Fruit fly (Drosophila melanogaster) whole organism, embryonic: ENCODE data around the gene Suv3.
A peak's percentile ranks its signal among the peaks of the same experiment; 100 is the strongest.

Source experiments
- B-H1 ChIP-seq: fragments of 200-800 bp; sonication (Bioruptor generic); IDR thresholded peaks from 3 replicates; pipeline ENCODE4 v1.3.6; 2022; ENCODE audit warnings: missing biosample characterization, missing genetic modification characterization
- B-H2 ChIP-seq: fragments of 200-800 bp; sonication (Bioruptor generic); optimal IDR thresholded peaks from 2 replicates; lab custom pipeline; 2018; ENCODE audit warnings: missing biosample characterization, mild to moderate bottlenecking, missing genetic modification characterization
- CG11085 ChIP-seq: fragments of 200-800 bp; sonication (Bioruptor generic); IDR thresholded peaks from 2 replicates; pipeline ENCODE4 v1.3.6; 2022; ENCODE audit warnings: missing biosample characterization, missing genetic modification characterization
- CG12071 ChIP-seq: fragments of 200-800 bp; sonication (Bioruptor generic); optimal IDR thresholded peaks from 3 replicates; lab custom pipeline; 2018; ENCODE audit warnings: missing biosample characterization, mild to moderate bottlenecking, missing genetic modification characterization
- CG13624 ChIP-seq: fragments of 200-800 bp; sonication (Bioruptor generic); optimal IDR thresholded peaks from 2 replicates; lab custom pipeline; 2016; ENCODE audit warnings: missing biosample characterization, missing genetic modification characterization
- CG13775 ChIP-seq: fragments of 200-800 bp; sonication (Bioruptor generic); optimal IDR thresholded peaks from 3 replicates; lab custom pipeline; 2017; ENCODE audit warnings: missing biosample characterization, mild to moderate bottlenecking, missing genetic modification characterization
- CG1603 ChIP-seq: fragments of 200-800 bp; sonication (Bioruptor generic); optimal IDR thresholded peaks from 2 replicates; lab custom pipeline; 2019; ENCODE audit warnings: missing biosample characterization, mild to moderate bottlenecking, missing genetic modification characterization, moderate library complexity
- CG16815 ChIP-seq: fragments of 200-800 bp; sonication (Bioruptor generic); optimal IDR thresholded peaks from 3 replicates; lab custom pipeline; 2017; ENCODE audit warnings: missing biosample characterization, mild to moderate bottlenecking, missing genetic modification characterization
- CG16863 ChIP-seq: fragments of 200-800 bp; sonication (Bioruptor generic); optimal IDR thresholded peaks from 3 replicates; lab custom pipeline; 2016; ENCODE audit warnings: missing biosample characterization, missing genetic modification characterization
- CG17359 ChIP-seq: fragments of 200-800 bp; sonication (Bioruptor generic); optimal IDR thresholded peaks from 3 replicates; lab custom pipeline; 2018; ENCODE audit warnings: missing biosample characterization, mild to moderate bottlenecking, missing genetic modification characterization, moderate library complexity
- CG17385 ChIP-seq: fragments of 200-800 bp; sonication (Bioruptor generic); optimal IDR thresholded peaks from 3 replicates; lab custom pipeline; 2018; ENCODE audit warnings: missing biosample characterization, mild to moderate bottlenecking, missing genetic modification characterization
- CG18599 ChIP-seq: fragments of 200-800 bp; sonication (Bioruptor generic); optimal IDR thresholded peaks from 3 replicates; lab custom pipeline; 2017; ENCODE audit warnings: missing biosample characterization, missing genetic modification characterization, mild to moderate bottlenecking, moderate library complexity, missing genetic modification reagents
- CG32532 ChIP-seq: fragments of 200-800 bp; sonication (Bioruptor generic); IDR thresholded peaks from 2 replicates; pipeline ENCODE4 v1.3.6; 2022; ENCODE audit warnings: missing biosample characterization, missing genetic modification characterization
- CG32772 ChIP-seq: fragments of 200-800 bp; sonication (Bioruptor generic); IDR thresholded peaks from 2 replicates; pipeline ENCODE4 v1.3.6; 2022; ENCODE audit warnings: missing biosample characterization, missing genetic modification characterization
- CG33213 ChIP-seq: fragments of 200-800 bp; sonication (Bioruptor generic); optimal IDR thresholded peaks from 3 replicates; lab custom pipeline; 2016; ENCODE audit warnings: missing biosample characterization, missing genetic modification characterization
- CG4360 ChIP-seq: fragments of 200-800 bp; sonication (Bioruptor generic); IDR thresholded peaks from 2 replicates; pipeline ENCODE4 v1.3.6; 2022; ENCODE audit warnings: missing biosample characterization, missing genetic modification characterization
- CG6254 ChIP-seq: fragments of 200-800 bp; sonication (Bioruptor generic); optimal IDR thresholded peaks from 3 replicates; lab custom pipeline; 2017; ENCODE audit warnings: mild to moderate bottlenecking, missing biosample characterization, missing genetic modification reagents, missing genetic modification characterization
- CG7372 ChIP-seq: fragments of 200-800 bp; sonication (Bioruptor generic); IDR thresholded peaks from 2 replicates; pipeline ENCODE4 v1.3.6; 2022; ENCODE audit warnings: missing biosample characterization, missing genetic modification characterization
- CG7928 ChIP-seq: fragments of 200-800 bp; sonication (Bioruptor generic); optimal IDR thresholded peaks from 2 replicates; lab custom pipeline; 2017; ENCODE audit warnings: missing biosample characterization, mild to moderate bottlenecking, missing genetic modification characterization
- CG8478 ChIP-seq: fragments of >200 bp; optimal IDR thresholded peaks from 2 replicates; lab custom pipeline; 2018
- Camta ChIP-seq: fragments of 200-800 bp; sonication (Bioruptor generic); optimal IDR thresholded peaks from 2 replicates; lab custom pipeline; 2016; ENCODE audit warnings: missing biosample characterization, missing genetic modification characterization
- Dip3 ChIP-seq: fragments of 200-800 bp; sonication (Bioruptor generic); optimal IDR thresholded peaks from 3 replicates; lab custom pipeline; 2016; ENCODE audit warnings: missing biosample characterization, missing genetic modification characterization
- Doc3 ChIP-seq: fragments of 200-800 bp; sonication (Bioruptor generic); IDR thresholded peaks from 3 replicates; pipeline ENCODE4 v1.3.6; 2022; ENCODE audit warnings: missing biosample characterization, missing genetic modification characterization; ENCODE audit not compliant: partially characterized antibody
- E2f2 ChIP-seq: fragments of 200-800 bp; sonication (Bioruptor generic); IDR thresholded peaks from 2 replicates; pipeline ENCODE4 v1.3.6; 2022; ENCODE audit warnings: missing biosample characterization, missing genetic modification characterization
- Ets97D ChIP-seq: fragments of 200-800 bp; sonication (Bioruptor generic); optimal IDR thresholded peaks from 3 replicates; lab custom pipeline; 2016; ENCODE audit warnings: missing biosample characterization, missing genetic modification characterization
- HLHmδ ChIP-seq: fragments of 200-800 bp; sonication (Bioruptor generic); optimal IDR thresholded peaks from 2 replicates; lab custom pipeline; 2018; ENCODE audit warnings: missing biosample characterization, mild to moderate bottlenecking, missing genetic modification characterization, moderate library complexity
- Hsf ChIP-seq: fragments of 200-800 bp; sonication (Bioruptor generic); optimal IDR thresholded peaks from 3 replicates; lab custom pipeline; 2016; ENCODE audit warnings: missing biosample characterization, missing genetic modification characterization
- NK7.1 ChIP-seq: fragments of 200-800 bp; sonication (Bioruptor generic); optimal IDR thresholded peaks from 3 replicates; lab custom pipeline; 2016; ENCODE audit warnings: missing biosample characterization, missing genetic modification characterization
- Oaz ChIP-seq: fragments of 200-800 bp; sonication (Bioruptor generic); IDR thresholded peaks from 2 replicates; pipeline ENCODE4 v1.3.6; 2022; ENCODE audit warnings: missing biosample characterization, missing genetic modification characterization
- PHDP ChIP-seq: fragments of 200-800 bp; sonication (Bioruptor generic); optimal IDR thresholded peaks from 3 replicates; lab custom pipeline; 2018; ENCODE audit warnings: missing biosample characterization, mild to moderate bottlenecking, missing genetic modification characterization, moderate library complexity
- Pdp1 ChIP-seq, 2 experiments: fragments of 200-800 bp; sonication (Bioruptor generic); optimal IDR thresholded peaks; 3 replicates each; lab custom pipeline; 2016; ENCODE audit warnings: missing biosample characterization in 2 of 2, missing genetic modification characterization in 2 of 2, mild to moderate bottlenecking in 1 of 2, moderate library complexity in 1 of 2
- Rx ChIP-seq: fragments of 200-800 bp; sonication (Bioruptor generic); IDR thresholded peaks from 2 replicates; pipeline ENCODE4 v1.3.6; 2022; ENCODE audit warnings: missing biosample characterization, missing genetic modification characterization
- Tbp ChIP-seq: fragments of >200 bp; optimal IDR thresholded peaks from 2 replicates; lab custom pipeline; 2018; ENCODE audit warnings: missing biosample characterization, missing genetic modification characterization
- bbx ChIP-seq: fragments of 200-800 bp; sonication (Bioruptor generic); IDR thresholded peaks from 2 replicates; pipeline ENCODE4 v1.3.6; 2022; ENCODE audit warnings: missing biosample characterization, missing genetic modification characterization; ENCODE audit not compliant: partially characterized antibody
- crp ChIP-seq, 2 experiments: fragments of 200-800 bp; sonication (Bioruptor generic); optimal IDR thresholded peaks; 2 replicates in 1 of 2; 3 replicates in 1 of 2; lab custom pipeline; 2017; ENCODE audit warnings: missing biosample characterization in 2 of 2, missing genetic modification characterization in 2 of 2, mild to moderate bottlenecking in 1 of 2, moderate library complexity in 1 of 2
- ems ChIP-seq: fragments of 200-800 bp; sonication (Bioruptor generic); optimal IDR thresholded peaks from 3 replicates; lab custom pipeline; 2016; ENCODE audit warnings: missing biosample characterization, missing genetic modification characterization
- eve ChIP-seq, 2 experiments: fragments of >200 bp; optimal IDR thresholded peaks; 2 replicates each; lab custom pipeline; 2017; ENCODE audit warnings: missing biosample characterization in 2 of 2, missing genetic modification characterization in 2 of 2
- ewg ChIP-seq: fragments of 200-800 bp; sonication (Bioruptor generic); optimal IDR thresholded peaks from 3 replicates; lab custom pipeline; 2017; ENCODE audit warnings: mild to moderate bottlenecking, missing biosample characterization, missing genetic modification reagents, missing genetic modification characterization
- gfzf ChIP-seq: fragments of 200-800 bp; sonication (Bioruptor generic); optimal IDR thresholded peaks from 2 replicates; lab custom pipeline; 2016; ENCODE audit warnings: missing biosample characterization, mild to moderate bottlenecking, missing genetic modification characterization, moderate library complexity
- insv ChIP-seq, 2 experiments: fragments of 200-800 bp; sonication (Bioruptor generic); optimal IDR thresholded peaks; 3 replicates each; lab custom pipeline; 2016 to 2018; ENCODE audit warnings: missing biosample characterization in 2 of 2, missing genetic modification characterization in 2 of 2
- klu ChIP-seq: fragments of 200-800 bp; sonication (Bioruptor generic); IDR thresholded peaks from 2 replicates; pipeline ENCODE4 v1.3.6; 2022; ENCODE audit warnings: missing biosample characterization, missing genetic modification characterization
- mirr ChIP-seq: fragments of 200-800 bp; sonication (Bioruptor generic); optimal IDR thresholded peaks from 3 replicates; lab custom pipeline; 2018; ENCODE audit warnings: missing biosample characterization, mild to moderate bottlenecking, missing genetic modification characterization
- nom ChIP-seq: fragments of 200-800 bp; sonication (Bioruptor generic); optimal IDR thresholded peaks from 2 replicates; lab custom pipeline; 2017; ENCODE audit warnings: missing biosample characterization, missing genetic modification characterization, mild to moderate bottlenecking, moderate library complexity, missing genetic modification reagents
- otp ChIP-seq: fragments of 200-800 bp; sonication (Bioruptor generic); IDR thresholded peaks from 3 replicates; pipeline ENCODE4, ENCODE4 v1.3.6; 2022; ENCODE audit warnings: missing biosample characterization, missing genetic modification characterization
- pb ChIP-seq: fragments of 200-800 bp; sonication (Bioruptor generic); optimal IDR thresholded peaks from 3 replicates; lab custom pipeline; 2016; ENCODE audit warnings: missing biosample characterization, missing genetic modification characterization
- so ChIP-seq: fragments of 200-800 bp; sonication (Bioruptor generic); IDR thresholded peaks from 3 replicates; pipeline ENCODE4 v1.3.6; 2022; ENCODE audit warnings: missing biosample characterization, missing genetic modification characterization
- tio ChIP-seq: fragments of 200-800 bp; sonication (Bioruptor generic); optimal IDR thresholded peaks from 2 replicates; lab custom pipeline; 2017; ENCODE audit warnings: missing biosample characterization, missing genetic modification characterization, inconsistent platforms
- tna ChIP-seq: fragments of 200-800 bp; sonication (Bioruptor generic); IDR thresholded peaks from 2 replicates; pipeline ENCODE4 v1.3.6; 2022; ENCODE audit warnings: missing biosample characterization, missing genetic modification characterization; ENCODE audit not compliant: partially characterized antibody
- wek ChIP-seq: fragments of 200-800 bp; sonication (Bioruptor generic); optimal IDR thresholded peaks from 3 replicates; lab custom pipeline; 2018; ENCODE audit warnings: missing biosample characterization, mild to moderate bottlenecking, missing genetic modification characterization, moderate library complexity
- z ChIP-seq: fragments of 200-800 bp; sonication (Bioruptor generic); IDR thresholded peaks from 3 replicates; pipeline ENCODE4 v1.3.6; 2022; ENCODE audit warnings: missing biosample characterization, missing genetic modification characterization

Gene Suv3

DNA sequence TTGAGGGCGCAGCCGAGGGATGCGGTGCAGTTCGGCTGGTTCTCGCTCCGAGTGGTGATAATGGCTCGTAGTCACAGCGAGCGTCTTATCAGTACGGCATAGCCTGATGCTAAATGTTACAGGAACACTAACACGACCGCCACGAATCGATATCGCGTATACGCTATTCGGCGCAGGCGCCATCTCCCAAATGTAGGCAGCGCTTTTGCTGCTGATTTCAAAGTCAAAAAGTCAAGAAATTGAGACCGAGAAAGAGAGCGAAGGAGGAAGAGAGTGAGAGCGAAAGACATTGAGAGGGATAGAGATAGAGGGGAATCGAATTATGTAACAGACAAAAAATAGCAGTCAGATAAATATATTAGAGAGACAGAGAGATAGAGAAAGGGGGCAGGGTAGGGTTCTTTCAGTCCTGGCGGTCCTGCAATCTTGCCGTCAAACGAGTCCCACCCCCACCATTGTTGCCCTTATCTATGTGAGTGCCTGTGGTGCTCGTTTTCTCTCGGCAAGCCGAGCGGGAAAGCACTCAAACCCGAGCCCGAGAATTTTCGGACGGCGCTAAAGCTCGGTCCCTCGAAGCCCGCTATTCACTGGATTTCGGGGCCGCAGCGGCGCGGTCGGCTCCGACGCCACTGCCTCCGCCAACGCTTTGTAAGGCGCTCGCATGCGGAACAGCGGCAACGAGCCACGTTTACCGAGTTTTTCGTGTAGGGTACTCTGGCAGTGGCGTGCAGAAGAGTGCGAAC is 30.1 kb upstream of the Suv3 start (continued):
- no peak for TF ChIP-seq klu (GFP tag; lab: Robert Waterston, UW)
- TF ChIP-seq pb (GFP tag; lab: Kevin White, UChicago) = no peak
- 0 out of 2 replicates have a peak, but pooled peaks have one; percentile 13 for TF ChIP-seq E2f2 (GFP tag; lab: Robert Waterston, UW)
- no peak for TF ChIP-seq crp (GFP tag; optimal IDR thresholded peaks at IDR 0.05; lab: Kevin White, UChicago)
- no peak for TF ChIP-seq CG12071 (GFP tag; lab: Kevin White, UChicago)
- TF ChIP-seq z (GFP tag; lab: Robert Waterston, UW) = peak; percentile 86
- no peak for TF ChIP-seq CG32532
- TF ChIP-seq CG7928 (GFP tag; lab: Kevin White, UChicago) = no peak
- no peak for TF ChIP-seq Ets97D (GFP tag; lab: Kevin White, UChicago)
- no peak for TF ChIP-seq CG8478
- TF ChIP-seq otp (GFP tag; lab: Robert Waterston, UW) = no peak
- TF ChIP-seq Tbp (GFP tag; lab: Kevin White, UChicago) = no peak
- no peak for TF ChIP-seq CG33213 (GFP tag; lab: Kevin White, UChicago)
- TF ChIP-seq B-H2 (GFP tag; lab: Kevin White, UChicago) = no peak
- TF ChIP-seq CG16815 (GFP tag; lab: Kevin White, UChicago) = no peak
- no peak for TF ChIP-seq insv (GFP tag; optimal IDR thresholded peaks at IDR 0.05; lab: Kevin White, UChicago)
- TF ChIP-seq CG7372 (GFP tag; lab: Robert Waterston, UW) = 0 out of 2 replicates have a peak, but pooled peaks have one; percentile 23
- peak; percentile 46 for TF ChIP-seq ewg
- TF ChIP-seq CG17385 = no peak
- 0 out of 3 replicates have a peak, but pooled peaks have one; percentile 21 for TF ChIP-seq so (GFP tag; lab: Robert Waterston, UW)
- no peak for TF ChIP-seq CG16863
- no peak for TF ChIP-seq Hsf (GFP tag; lab: Kevin White, UChicago)
- peak; percentile 16; the same call in 1 of the 2 replicates for TF ChIP-seq bbx
- no peak for TF ChIP-seq gfzf (GFP tag; lab: Kevin White, UChicago)
- no peak for TF ChIP-seq CG13624 (GFP tag; lab: Kevin White, UChicago)
- TF ChIP-seq B-H1 (GFP tag; lab: Robert Waterston, UW) = no peak
- TF ChIP-seq CG4360 (GFP tag; lab: Robert Waterston, UW) = no peak
- no peak for TF ChIP-seq NK7.1
- no peak for TF ChIP-seq CG17359 (tag; lab: Kevin White, UChicago)
- no peak for TF ChIP-seq Rx (GFP tag; lab: Robert Waterston, UW)
- peak; percentile 8; the same call in 1 of the 2 replicates for TF ChIP-seq tna (GFP tag; lab: Robert Waterston, UW)
- peak in 1 of 2 experiments; percentile 89 for TF ChIP-seq Pdp1 (GFP tag; optimal IDR thresholded peaks at IDR 0.05; lab: Kevin White, UChicago)
- no peak for TF ChIP-seq wek
- no peak for TF ChIP-seq CG13775 (GFP tag; lab: Kevin White, UChicago)
- TF ChIP-seq PHDP = no peak
- TF ChIP-seq CG6254 (GFP tag; lab: Kevin White, UChicago) = no peak
- no peak for TF ChIP-seq HLHmδ
- TF ChIP-seq mirr (GFP tag; lab: Kevin White, UChicago) = no peak
- TF ChIP-seq Camta = no peak
- no peak for TF ChIP-seq eve (GFP tag; optimal IDR thresholded peaks at IDR 0.05; lab: Kevin White, UChicago)
- no peak for TF ChIP-seq CG11085 (GFP tag; lab: Robert Waterston, UW)
- TF ChIP-seq CG18599 (GFP tag; lab: Kevin White, UChicago) = peak; percentile 32
- no peak for TF ChIP-seq Dip3 (GFP tag; lab: Kevin White, UChicago)
- no peak for TF ChIP-seq CG32772 (GFP tag; lab: Robert Waterston, UW)
- no peak for TF ChIP-seq CG1603 (tag; lab: Kevin White, UChicago)
- TF ChIP-seq nom (GFP tag; lab: Kevin White, UChicago) = no peak
- no peak for TF ChIP-seq Doc3 (GFP tag; lab: Robert Waterston, UW)
- no peak for TF ChIP-seq ems (GFP tag; lab: Kevin White, UChicago)
- no peak for TF ChIP-seq tio (GFP tag; lab: Kevin White, UChicago)
- TF ChIP-seq Oaz (GFP tag; lab: Robert Waterston, UW) = no peak
